Worm (Caenorhabditis elegans): ENCODE results near the gene C27B7.6.

C27B7.6 gene

DNA sequence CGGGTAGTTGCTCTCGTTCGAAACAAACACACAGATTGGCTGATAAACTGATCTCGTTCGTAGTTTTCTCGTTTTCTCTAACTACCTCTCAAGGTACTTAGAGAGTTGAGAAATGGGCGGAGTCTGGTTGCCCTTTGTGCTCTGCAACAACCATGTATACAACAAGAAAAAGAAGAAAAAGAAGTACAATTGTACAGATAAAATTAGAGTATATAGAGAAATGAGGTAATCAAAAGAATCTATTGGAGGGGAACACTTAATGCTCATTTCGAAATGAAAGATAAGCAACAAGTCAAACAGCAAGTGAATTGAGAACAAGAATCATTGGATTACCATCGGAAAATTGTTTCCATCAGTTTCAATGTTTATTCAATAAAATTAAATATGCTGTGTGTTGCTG, 40.8 kb downstream of the C27B7.6 start, which contains the start of gene C09G9.1:
Gene C09G9.1, minus strand, starts transcription at position 143 of the 400 bp plus-strand sequence.
- TF ChIP-seq R02D3.7 (tag; optimal IDR thresholded peaks at IDR 0.05) (no peak), elt-2 (tag; optimal IDR thresholded peaks at IDR 0.05) (peak; percentile 67), pha-4 (tag; optimal IDR thresholded peaks at IDR 0.05) (peak; percentile 44)

DNA sequence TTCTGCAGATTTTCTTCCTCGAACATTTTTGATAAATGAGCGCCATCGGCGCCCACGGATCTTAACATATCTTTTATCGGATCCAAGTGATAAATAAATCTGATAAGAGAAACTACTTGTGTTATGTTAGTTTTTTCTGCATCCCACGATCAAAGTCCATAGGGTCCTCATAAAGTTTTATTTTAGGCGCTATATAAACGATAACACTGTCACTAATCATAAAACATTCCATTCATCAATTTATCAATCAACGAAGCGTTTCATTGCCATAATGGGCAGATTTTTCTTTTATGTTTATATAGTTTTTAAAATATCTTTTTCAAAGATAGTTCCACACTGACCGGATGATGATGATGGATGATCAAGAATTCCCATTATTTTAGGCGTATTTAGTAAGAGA, 41.5 kb downstream of the C27B7.6 start:
- peak; percentile 13 for TF ChIP-seq nhr-23 (tag; optimal IDR thresholded peaks at IDR 0.05)
- TF ChIP-seq ceh-9 (tag; optimal IDR thresholded peaks at IDR 0.05) = no peak

DNA sequence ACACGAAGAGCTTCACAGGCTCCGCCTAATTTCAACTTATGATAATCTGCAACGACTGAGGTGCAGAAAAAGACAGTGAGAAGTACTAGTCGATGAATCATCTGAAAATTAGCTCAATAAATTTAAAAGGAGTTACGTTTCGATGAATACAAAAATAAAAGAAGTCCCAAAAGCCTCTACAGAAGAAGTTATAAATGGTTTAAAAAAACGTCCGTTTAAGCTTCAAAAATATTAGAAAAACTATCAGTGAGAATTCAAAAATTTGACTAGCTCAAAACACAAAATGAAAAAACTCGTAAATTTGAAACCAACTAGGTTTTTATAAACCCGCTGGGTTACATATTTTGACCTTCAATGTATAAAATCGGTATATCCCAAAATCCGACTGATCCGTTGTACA, 50.2 kb downstream of the C27B7.6 start, which contains the start of gene T11B7.5:
Gene T11B7.5, minus strand, starts transcription at position 101 of the 400 bp plus-strand sequence.
- TF ChIP-seq pha-4 (tag; optimal IDR thresholded peaks at IDR 0.05) (no peak), lin-15B (tag; optimal IDR thresholded peaks at IDR 0.05) (no peak), unc-39 (tag; optimal IDR thresholded peaks at IDR 0.05) (no peak), skn-1 (tag; optimal IDR thresholded peaks at IDR 0.05) (no peak), egl-5 (tag; optimal IDR thresholded peaks at IDR 0.05) (no peak), elt-1 (tag; optimal IDR thresholded peaks at IDR 0.05) (no peak), lsy-12 (tag; optimal IDR thresholded peaks at IDR 0.05) (no peak), tbx-2 (tag; optimal IDR thresholded peaks at IDR 0.05) (no peak), nhr-43 (tag; optimal IDR thresholded peaks at IDR 0.05; ENCODE audit: poor library complexity, severe bottlenecking) (no peak), mdl-1 (tag; optimal IDR thresholded peaks at IDR 0.05) (no peak), elt-2 (tag; optimal IDR thresholded peaks at IDR 0.05) (no peak), zag-1 (tag; optimal IDR thresholded peaks at IDR 0.05) (no peak), lin-39 (tag; optimal IDR thresholded peaks at IDR 0.05) (no peak), fos-1 (tag; optimal IDR thresholded peaks at IDR 0.05) (no peak)

DNA sequence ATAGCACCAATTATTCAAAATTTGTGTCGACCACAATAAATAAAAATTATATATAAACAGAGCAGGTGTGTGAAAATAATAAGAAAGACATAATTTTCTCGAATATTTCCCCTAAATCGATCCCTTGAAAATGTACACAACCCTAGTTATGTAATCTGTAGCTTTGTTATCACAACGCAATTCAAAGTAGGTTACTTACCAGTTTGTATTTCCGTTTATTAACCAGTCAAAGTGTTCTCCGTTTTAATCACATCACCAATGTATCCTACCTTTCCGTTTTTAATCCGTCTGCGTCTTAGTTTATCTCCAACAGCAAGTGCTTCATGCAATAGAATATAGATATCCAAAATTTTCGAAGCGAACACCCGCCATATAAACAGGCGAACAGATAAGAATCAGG, 52.8 kb downstream of the C27B7.6 start:
- TF ChIP-seq fkh-10 (GFP tag; optimal IDR thresholded peaks at IDR 0.05) (no peak), nhr-11 (tag; optimal IDR thresholded peaks at IDR 0.05) (no peak), ama-1 (optimal IDR thresholded peaks at IDR 0.05) (no peak), unc-62 (GFP tag; optimal IDR thresholded peaks at IDR 0.05) (no peak), lsy-12 (tag; optimal IDR thresholded peaks at IDR 0.05) (no peak), skn-1 (tag; optimal IDR thresholded peaks at IDR 0.05) (no peak), snpc-4 (tag; optimal IDR thresholded peaks at IDR 0.05) (no peak)
